Worm (Caenorhabditis elegans): ENCODE data around the gene F45F2.10.

F45F2.10 gene

ce11 chrV:8525774-8526173, 7.1 kb upstream of the F45F2.10 start, which contains the start of gene otpl-6:
TSS of gene otpl-6 (plus strand) at chrV:8526074.
- TF ChIP-seq F16B12.6 (tag; optimal IDR thresholded peaks at IDR 0.05) (no peak), swsn-7 (tag; optimal IDR thresholded peaks at IDR 0.05) (no peak), alr-1 (tag; optimal IDR thresholded peaks at IDR 0.05; ENCODE audit: borderline replicate concordance) (no peak), dpl-1 (GFP tag; optimal IDR thresholded peaks at IDR 0.05) (no peak), nhr-90 (tag; optimal IDR thresholded peaks at IDR 0.05; ENCODE audit: poor library complexity) (no peak), ceh-63 (GFP tag; optimal IDR thresholded peaks at IDR 0.05) (no peak), ztf-4 (tag; optimal IDR thresholded peaks at IDR 0.05) (no peak), jun-1 (tag; optimal IDR thresholded peaks at IDR 0.05) (no peak), mef-2 (tag; optimal IDR thresholded peaks at IDR 0.05) (no peak), sup-37 (GFP tag; optimal IDR thresholded peaks at IDR 0.05) (no peak), nhr-77 (tag; optimal IDR thresholded peaks at IDR 0.05) (no peak), unc-62 (GFP tag; optimal IDR thresholded peaks at IDR 0.05) (no peak), Y116A8C.19 (tag; optimal IDR thresholded peaks at IDR 0.05; ENCODE audit: borderline replicate concordance) (no peak), hpl-2 (GFP tag; optimal IDR thresholded peaks at IDR 0.05) (no peak), C34B4.2 (tag; optimal IDR thresholded peaks at IDR 0.05) (no peak), nhr-47 (tag; optimal IDR thresholded peaks at IDR 0.05) (no peak), fkh-8 (tag; optimal IDR thresholded peaks at IDR 0.05) (no peak), tbx-2 (tag; optimal IDR thresholded peaks at IDR 0.05) (no peak)

ce11 chrV:8520846-8521553, 2.3 kb upstream of the F45F2.10 start, which contains the start of the genes F45F2.11 and otpl-7:
TSS of gene F45F2.11 (minus strand) at chrV:8520896.
TSS of gene otpl-7 (plus strand) at chrV:8521503.
- no peak for TF ChIP-seq lsy-2 (tag; optimal IDR thresholded peaks at IDR 0.05)
- no peak for TF ChIP-seq alr-1 (tag; optimal IDR thresholded peaks at IDR 0.05; ENCODE audit: borderline replicate concordance)
- no peak for TF ChIP-seq egl-27 (tag; optimal IDR thresholded peaks at IDR 0.05)
- TF ChIP-seq aha-1 (tag; optimal IDR thresholded peaks at IDR 0.05), result no peak
- no peak for TF ChIP-seq swsn-7 (tag; optimal IDR thresholded peaks at IDR 0.05)
- no peak for TF ChIP-seq grh-1 (GFP tag; IDR thresholded peaks at IDR 0.05)
- no peak for TF ChIP-seq ceh-82 (tag; optimal IDR thresholded peaks at IDR 0.05)
- TF ChIP-seq fkh-10 (GFP tag; optimal IDR thresholded peaks at IDR 0.05), result no peak
- TF ChIP-seq ceh-8 (GFP tag; optimal IDR thresholded peaks at IDR 0.05), result no peak
- no peak for TF ChIP-seq nhr-84 (tag; optimal IDR thresholded peaks at IDR 0.05)
- no peak for TF ChIP-seq sptf-1 (tag; optimal IDR thresholded peaks at IDR 0.05)
- no peak for TF ChIP-seq lin-39 (tag; optimal IDR thresholded peaks at IDR 0.05)
- TF ChIP-seq nhr-12 (tag; optimal IDR thresholded peaks at IDR 0.05), result no peak
- no peak for TF ChIP-seq mab-9 (GFP tag; IDR thresholded peaks at IDR 0.05)

ce11 chrV:8518283-8518682, 389 bp downstream of the F45F2.10 start:
- TF ChIP-seq dsc-1 (tag; optimal IDR thresholded peaks at IDR 0.05) (peak; percentile 3), fkh-8 (tag; optimal IDR thresholded peaks at IDR 0.05) (no peak), sox-4 (tag; optimal IDR thresholded peaks at IDR 0.05) (no peak), efl-1 (optimal IDR thresholded peaks at IDR 0.05) (peak; percentile 26 to 34), efl-1 (GFP tag; optimal IDR thresholded peaks at IDR 0.05 in 1 of 2) (no peak), ces-1 (GFP tag; optimal IDR thresholded peaks at IDR 0.05) (no peak), hlh-17 (GFP tag; optimal IDR thresholded peaks at IDR 0.05; ENCODE audit: borderline replicate concordance) (no peak), skn-1 (tag; optimal IDR thresholded peaks at IDR 0.05) (peak; percentile 35), mdl-1 (tag; optimal IDR thresholded peaks at IDR 0.05) (peak in 1 of 2 experiments; percentile 36), nhr-71 (tag; optimal IDR thresholded peaks at IDR 0.05) (peak; percentile 32), lsy-2 (tag; optimal IDR thresholded peaks at IDR 0.05) (peak in 1 of 2 experiments; percentile 50), aly-2 (tag; optimal IDR thresholded peaks at IDR 0.05) (no peak), tbx-2 (tag; optimal IDR thresholded peaks at IDR 0.05) (no peak), lin-13 (GFP tag; optimal IDR thresholded peaks at IDR 0.05) (no peak), blmp-1 (tag; optimal IDR thresholded peaks at IDR 0.05) (no peak), rnt-1 (tag; optimal IDR thresholded peaks at IDR 0.05) (peak; percentile 46), pqm-1 (tag; optimal IDR thresholded peaks at IDR 0.05) (no peak), egl-27 (tag; optimal IDR thresholded peaks at IDR 0.05) (no peak), F16B12.6 (tag; optimal IDR thresholded peaks at IDR 0.05) (peak; percentile 13), snu-23 (GFP tag; optimal IDR thresholded peaks at IDR 0.05) (peak; percentile 35), nhr-85 (tag) (no peak), nhr-237 (tag; optimal IDR thresholded peaks at IDR 0.05) (no peak), zag-1 (tag; optimal IDR thresholded peaks at IDR 0.05) (no peak), ceh-90 (tag; optimal IDR thresholded peaks at IDR 0.05) (no peak), ceh-82 (tag; optimal IDR thresholded peaks at IDR 0.05) (peak in 1 of 3 experiments; percentile 24), jun-1 (tag; optimal IDR thresholded peaks at IDR 0.05) (no peak)

Measured in whole organism, L1 larva.